Worm (Caenorhabditis elegans) whole organism, L1 larva: ENCODE results near the gene R12B2.13.

Source experiments
- C16A3.4 ChIP-seq: fragments of 150-350 bp; optimal IDR thresholded peaks from 2 replicates; lab custom pipeline; 2014; ENCODE audit warnings: missing biosample characterization, missing genetic modification characterization
- F16B12.6 ChIP-seq: fragments of 150-350 bp; optimal IDR thresholded peaks from 2 replicates; lab custom pipeline; 2014; ENCODE audit warnings: missing biosample characterization, missing genetic modification characterization
- Y116A8C.19 ChIP-seq: sonication (generic microtip); optimal IDR thresholded peaks from 2 replicates; lab custom pipeline; 2016; ENCODE audit warnings: missing compliant biosample characterization, missing genetic modification characterization, borderline replicate concordance
- aly-2 ChIP-seq: fragments of 150-350 bp; optimal IDR thresholded peaks from 2 replicates; lab custom pipeline; 2014; ENCODE audit warnings: missing biosample characterization, missing genetic modification characterization
- ama-1 ChIP-seq: fragments of 150-350 bp; optimal IDR thresholded peaks from 2 replicates; lab custom pipeline; 2014
- blmp-1 ChIP-seq: fragments of 150-350 bp; optimal IDR thresholded peaks from 2 replicates; lab custom pipeline; 2014; ENCODE audit warnings: missing biosample characterization, missing genetic modification characterization
- ceh-63 ChIP-seq: fragments of 200-800 bp; sonication (Bioruptor generic); optimal IDR thresholded peaks from 2 replicates; lab custom pipeline; 2018; ENCODE audit warnings: mild to moderate bottlenecking, missing genetic modification characterization, missing compliant biosample characterization
- ceh-82 ChIP-seq, 3 experiments: fragments of 150-350 bp in 1 of 3; sonication (generic microtip) in 2 of 3; optimal IDR thresholded peaks; 2 replicates each; lab custom pipeline; 2014 to 2017; ENCODE audit warnings: missing biosample characterization in 3 of 3, missing genetic modification characterization in 3 of 3
- ceh-90 ChIP-seq: sonication (generic microtip); optimal IDR thresholded peaks from 2 replicates; lab custom pipeline; 2016; ENCODE audit warnings: missing genetic modification characterization, missing compliant biosample characterization
- dpl-1 ChIP-seq, 3 experiments: fragments of 150-350 bp in 2 of 3; sonication (generic microtip) in 1 of 3; optimal IDR thresholded peaks; 2 replicates each; lab custom pipeline; 2014 to 2017; ENCODE audit warnings: missing biosample characterization in 3 of 3, missing genetic modification characterization in 3 of 3, missing genetic modification reagents in 3 of 3
- efl-1 ChIP-seq, 4 experiments: fragments of 150-350 bp; optimal IDR thresholded peaks in 3 of 4; peaks in 1 of 4; 1 replicate in 1 of 4; 2 replicates in 3 of 4; lab custom pipeline; 2014; ENCODE audit warnings: missing biosample characterization in 2 of 4, missing genetic modification characterization in 2 of 4, missing genetic modification reagents in 2 of 4
- elt-2 ChIP-seq: sonication (generic microtip); optimal IDR thresholded peaks from 2 replicates; lab custom pipeline; 2016; ENCODE audit warnings: missing genetic modification characterization, mild to moderate bottlenecking, inconsistent platforms, missing compliant biosample characterization, missing genetic modification reagents
- ets-5 ChIP-seq: fragments of 200-800 bp; sonication (Bioruptor generic); IDR thresholded peaks from 2 replicates; pipeline ENCODE4 v1.3.6; 2022; ENCODE audit warnings: missing genetic modification characterization, missing compliant biosample characterization
- fkh-10 ChIP-seq: sonication (generic microtip); optimal IDR thresholded peaks from 2 replicates; lab custom pipeline; 2017; ENCODE audit warnings: missing biosample characterization, missing genetic modification reagents, missing genetic modification characterization
- fos-1 ChIP-seq: fragments of 150-350 bp; optimal IDR thresholded peaks from 2 replicates; lab custom pipeline; 2014; ENCODE audit warnings: missing biosample characterization, missing genetic modification characterization
- grh-1 ChIP-seq: fragments of 200-800 bp; sonication (Bioruptor generic); IDR thresholded peaks from 2 replicates; pipeline ENCODE4 v1.3.6; 2022; ENCODE audit warnings: missing genetic modification reagents, missing genetic modification characterization, missing compliant biosample characterization
- isw-1 ChIP-seq: fragments of 200-800 bp; sonication (Bioruptor generic); IDR thresholded peaks from 2 replicates; pipeline ENCODE4 v1.3.6; 2022; ENCODE audit warnings: missing genetic modification characterization, missing compliant biosample characterization
- jun-1 ChIP-seq: fragments of 150-350 bp; optimal IDR thresholded peaks from 2 replicates; lab custom pipeline; 2014; ENCODE audit warnings: missing biosample characterization, missing genetic modification reagents, missing genetic modification characterization
- lin-14 ChIP-seq: fragments of 200-800 bp; sonication (Bioruptor generic); optimal IDR thresholded peaks from 2 replicates; lab custom pipeline; 2018; ENCODE audit warnings: mild to moderate bottlenecking, missing genetic modification characterization, moderate library complexity, missing compliant biosample characterization
- lin-15B ChIP-seq: fragments of 150-350 bp; sonication (generic microtip); optimal IDR thresholded peaks from 3 replicates; lab custom pipeline; 2014; ENCODE audit warnings: missing biosample characterization, missing genetic modification characterization
- lin-35 ChIP-seq, 2 experiments: fragments of 150-350 bp; optimal IDR thresholded peaks; 2 replicates each; lab custom pipeline; 2014; ENCODE audit warnings: missing biosample characterization in 2 of 2, missing genetic modification characterization in 2 of 2, missing genetic modification reagents in 2 of 2
- lin-39 ChIP-seq: fragments of 150-350 bp; optimal IDR thresholded peaks from 2 replicates; lab custom pipeline; 2014; ENCODE audit warnings: missing biosample characterization, missing genetic modification reagents, missing genetic modification characterization
- lsy-2 ChIP-seq, 2 experiments: fragments of 150-350 bp; optimal IDR thresholded peaks; 2 replicates each; lab custom pipeline; 2014; ENCODE audit warnings: missing biosample characterization in 2 of 2, missing genetic modification characterization in 2 of 2
- mab-9 ChIP-seq: fragments of 200-800 bp; sonication (Bioruptor generic); IDR thresholded peaks from 2 replicates; pipeline ENCODE4 v1.3.6; 2022; ENCODE audit warnings: missing genetic modification reagents, missing genetic modification characterization, missing compliant biosample characterization
- mdl-1 ChIP-seq, 2 experiments: fragments of 150-350 bp; optimal IDR thresholded peaks; 2 replicates each; lab custom pipeline; 2014 to 2017; ENCODE audit warnings: missing biosample characterization in 2 of 2, missing genetic modification characterization in 2 of 2, inconsistent platforms in 1 of 2
- mef-2 ChIP-seq: fragments of 150-350 bp; optimal IDR thresholded peaks from 2 replicates; lab custom pipeline; 2014; ENCODE audit warnings: missing biosample characterization, missing genetic modification characterization
- nhr-237 ChIP-seq: fragments of 150-350 bp; optimal IDR thresholded peaks from 2 replicates; lab custom pipeline; 2014; ENCODE audit warnings: missing biosample characterization, missing genetic modification characterization
- nhr-28 ChIP-seq: fragments of 150-350 bp; optimal IDR thresholded peaks from 2 replicates; lab custom pipeline; 2014; ENCODE audit warnings: missing biosample characterization, missing genetic modification characterization
- nhr-47 ChIP-seq: sonication (generic microtip); optimal IDR thresholded peaks from 2 replicates; lab custom pipeline; 2016; ENCODE audit warnings: mild to moderate bottlenecking, missing genetic modification characterization, moderate library complexity, missing compliant biosample characterization
- nhr-71 ChIP-seq: sonication (generic microtip); optimal IDR thresholded peaks from 2 replicates; lab custom pipeline; 2016; ENCODE audit warnings: mild to moderate bottlenecking, missing genetic modification characterization, moderate library complexity, missing compliant biosample characterization
- nhr-90 ChIP-seq: sonication (generic microtip); optimal IDR thresholded peaks from 2 replicates; lab custom pipeline; 2016; ENCODE audit warnings: mild to moderate bottlenecking, missing genetic modification characterization, missing compliant biosample characterization; ENCODE audit not compliant: poor library complexity
- pag-3 ChIP-seq: sonication (generic microtip); optimal IDR thresholded peaks from 2 replicates; lab custom pipeline; 2017; ENCODE audit warnings: missing genetic modification characterization, mild to moderate bottlenecking, missing compliant biosample characterization, antibody characterized with exemption, borderline replicate concordance; ENCODE audit not compliant: insufficient read depth
- snu-23 ChIP-seq: sonication (generic microtip); optimal IDR thresholded peaks from 2 replicates; lab custom pipeline; 2016; ENCODE audit warnings: missing genetic modification characterization, missing compliant biosample characterization
- sptf-1 ChIP-seq: fragments of 150-350 bp; optimal IDR thresholded peaks from 2 replicates; lab custom pipeline; 2014; ENCODE audit warnings: missing biosample characterization, missing genetic modification characterization
- sup-37 ChIP-seq: fragments of 200-800 bp; sonication (Bioruptor generic); optimal IDR thresholded peaks from 2 replicates; lab custom pipeline; 2018; ENCODE audit warnings: mild to moderate bottlenecking, missing genetic modification characterization, missing compliant biosample characterization
- unc-130 ChIP-seq: fragments of 150-350 bp; optimal IDR thresholded peaks from 2 replicates; lab custom pipeline; 2017; ENCODE audit warnings: missing biosample characterization, missing genetic modification characterization, inconsistent platforms
- unc-30 ChIP-seq: sonication (generic microtip); optimal IDR thresholded peaks from 2 replicates; lab custom pipeline; 2017; ENCODE audit warnings: missing biosample characterization, missing genetic modification characterization
- unc-62 ChIP-seq: fragments of 150-350 bp; optimal IDR thresholded peaks from 2 replicates; lab custom pipeline; 2014; ENCODE audit warnings: missing biosample characterization, missing genetic modification reagents, missing genetic modification characterization
- xbp-1 ChIP-seq: sonication (generic microtip); optimal IDR thresholded peaks from 2 replicates; lab custom pipeline; 2016; ENCODE audit warnings: missing genetic modification characterization, missing compliant biosample characterization

Gene R12B2.13

DNA sequence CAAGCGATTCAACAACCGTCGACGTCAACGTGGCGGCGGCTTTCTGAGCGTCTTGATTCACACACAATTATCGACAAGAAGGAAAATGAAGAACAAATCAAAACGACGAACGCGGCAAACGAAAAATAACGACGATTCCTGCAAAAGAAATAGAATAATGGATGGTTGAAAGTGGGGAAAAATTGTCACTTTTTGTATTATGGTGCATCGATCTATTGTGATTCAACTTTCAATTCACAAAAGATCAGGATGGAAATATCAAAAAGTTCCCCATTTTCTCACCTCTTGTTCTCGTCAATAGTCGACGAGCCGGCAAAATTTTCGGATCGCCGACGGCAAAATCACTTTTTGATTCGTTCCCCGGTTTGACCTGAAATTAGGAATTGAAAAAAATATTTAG lies at the start of gene R12B2.13, which contains the start of gene mdt-15:
R12B2.13 (minus strand) TSS at position 101 of the 400 bp plus-strand sequence.
mdt-15 (minus strand) TSS at position 376 of the 400 bp plus-strand sequence.
- TF ChIP-seq lin-14 = no peak
- TF ChIP-seq unc-30 = no peak
- no peak for TF ChIP-seq ceh-63 (GFP tag; lab: Kevin White, UChicago)
- no peak for TF ChIP-seq elt-2 (tag; lab: Kevin White, UChicago)
- TF ChIP-seq unc-130 = no peak

- TF ChIP-seq elt-2 (tag; lab: Kevin White, UChicago) (no peak), nhr-237 (tag; lab: Kevin White, UChicago) (no peak), lin-39 (tag; lab: Kevin White, UChicago) (no peak), mef-2 (tag; lab: Kevin White, UChicago) (no peak), xbp-1 (no peak), nhr-47 (tag; lab: Kevin White, UChicago) (no peak)
Measured at ce11 chrIII:5882823-5883222, 49.5 kb upstream of the R12B2.13 start, which contains the start of gene F01F1.14. Gene F01F1.14 (minus strand): TSS chrIII:5882923.

DNA sequence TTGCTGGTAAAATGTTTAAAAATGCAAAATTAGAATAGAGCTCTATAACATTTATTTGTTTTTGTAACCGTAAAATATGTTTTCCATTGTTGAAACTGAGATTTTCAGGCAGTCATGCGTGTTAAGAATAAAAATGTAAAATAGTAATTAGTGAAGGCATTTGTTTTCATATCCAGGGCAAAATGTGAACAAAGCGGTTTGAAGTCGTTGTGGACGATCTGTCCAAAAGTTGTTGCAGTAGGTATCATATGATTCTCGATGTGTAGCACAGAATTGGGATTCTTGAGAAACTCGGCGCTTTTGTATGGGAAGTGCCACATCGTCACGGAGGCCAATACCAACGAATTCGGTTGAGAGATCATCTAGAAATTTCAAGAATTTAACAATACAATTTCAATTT lies 49.0 kb upstream of the R12B2.13 start:
- TF ChIP-seq ets-5 (GFP tag; lab: Robert Waterston, UW) (no peak), ama-1 (lab: Kevin White, UChicago) (peak; percentile 41)

DNA sequence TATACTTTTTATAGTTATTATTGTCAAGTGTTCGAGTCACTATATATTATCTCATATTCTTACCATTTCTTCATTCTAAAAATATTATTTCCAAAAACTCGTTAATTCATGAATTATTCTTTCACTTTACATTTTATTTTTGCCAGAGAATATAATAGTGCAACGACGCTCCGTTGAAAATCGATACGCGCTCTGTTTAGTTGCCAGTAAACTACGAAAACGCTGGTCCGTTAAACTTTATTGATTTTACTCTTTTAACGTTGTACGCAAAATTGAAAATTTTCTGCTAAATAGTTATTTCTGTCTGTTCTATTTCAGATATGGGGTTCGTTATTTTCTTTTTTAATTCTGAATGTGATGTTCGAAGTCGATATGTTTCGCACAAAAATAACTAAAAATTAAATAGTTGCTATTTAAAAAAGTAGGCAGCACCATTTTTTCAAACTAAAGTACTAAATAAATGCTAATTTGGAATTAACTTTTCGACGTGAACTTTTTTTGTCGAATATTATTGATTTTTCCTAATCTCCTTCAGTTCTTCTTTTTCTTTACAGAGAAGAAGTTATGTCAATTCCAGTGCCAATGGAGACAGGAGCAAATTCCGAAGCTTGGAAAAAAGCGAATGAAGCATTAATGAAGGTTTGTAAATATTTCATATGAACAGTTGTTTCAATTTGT lies 46.2 kb upstream of the R12B2.13 start, which contains the start of gene hpo-10:
hpo-10 (plus strand) TSS at position 199 of the 678 bp plus-strand sequence.
- TF ChIP-seq C16A3.4 (tag; lab: Kevin White, UChicago) (peak; percentile 33), isw-1 (no peak), ceh-82 (tag; optimal IDR thresholded peaks at IDR 0.05; lab: Kevin White, UChicago) (peak in 1 of 3 experiments; percentile 32), ama-1 (lab: Kevin White, UChicago) (peak; percentile 23), unc-62 (GFP tag; lab: Kevin White, UChicago) (no peak), lin-35 (GFP tag; optimal IDR thresholded peaks at IDR 0.05; lab: Kevin White, UChicago) (peak; percentile 14 to 44), grh-1 (GFP tag; lab: Robert Waterston, UW) (no peak), mab-9 (GFP tag; lab: Robert Waterston, UW) (no peak), mdl-1 (tag; optimal IDR thresholded peaks at IDR 0.05; lab: Kevin White, UChicago) (no peak), Y116A8C.19 (tag; lab: Kevin White, UChicago) (no peak), fos-1 (tag; lab: Kevin White, UChicago) (no peak), unc-30 (no peak), sptf-1 (tag; lab: Kevin White, UChicago) (no peak), dpl-1 (GFP tag; optimal IDR thresholded peaks at IDR 0.05; lab: Kevin White, UChicago) (peak in 2 of 3 experiments; percentile 34), jun-1 (no peak), aly-2 (tag; lab: Kevin White, UChicago) (no peak), efl-1 (optimal IDR thresholded peaks at IDR 0.05; lab: Kevin White, UChicago) (peak; percentile 27 to 28), efl-1 (GFP tag; optimal IDR thresholded peaks at IDR 0.05 in 1 of 2; lab: Kevin White, UChicago) (peak; percentile 32 to 95), lsy-2 (tag; optimal IDR thresholded peaks at IDR 0.05; lab: Kevin White, UChicago) (peak; percentile 49 to 70), nhr-71 (tag; lab: Kevin White, UChicago) (peak; percentile 44), lin-15B (tag; lab: Kevin White, UChicago) (no peak), nhr-47 (tag; lab: Kevin White, UChicago) (peak; percentile 35), blmp-1 (peak; percentile 54), pag-3 (no peak), sup-37 (no peak), snu-23 (GFP tag; lab: Kevin White, UChicago) (peak; percentile 27), ets-5 (GFP tag; lab: Robert Waterston, UW) (no peak), nhr-90 (tag; lab: Kevin White, UChicago) (no peak), ceh-90 (tag; lab: Kevin White, UChicago) (no peak), F16B12.6 (tag; lab: Kevin White, UChicago) (no peak), nhr-28 (tag; lab: Kevin White, UChicago) (no peak), fkh-10 (GFP tag; lab: Kevin White, UChicago) (no peak), elt-2 (tag; lab: Kevin White, UChicago) (no peak), lin-14 (peak; percentile 14)
